Worm (Caenorhabditis elegans): ENCODE data around the gene F52D10.2.

ce11 chrX:11560615-11561014 lies 30.9 kb downstream of the F52D10.2 start, which contains the start of gene lev-8:
- TF ChIP-seq ref-1 (GFP tag; conservative IDR thresholded peaks at IDR 0.05): no peak
- no peak for TF ChIP-seq T22C8.4 (GFP tag; IDR thresholded peaks at IDR 0.05)
- no peak for TF ChIP-seq tab-1 (GFP tag; IDR thresholded peaks at IDR 0.05)
- TF ChIP-seq klf-2 (GFP tag; conservative IDR thresholded peaks at IDR 0.05): no peak

Data from whole organism, midembryonic.